Fruit fly (Drosophila melanogaster): Measurements from ENCODE around the gene yip7.
A peak's percentile ranks its signal among the peaks of the same experiment; 100 is the strongest.

The yip7 gene

dm6 chr3L:5993701-5994499, 41.1 kb upstream of the yip7 start (continued):
- TF ChIP-seq salm (tag; optimal IDR thresholded peaks at IDR 0.05) (no peak), CkIIα-i1 (GFP tag; IDR thresholded peaks at IDR 0.05) (no peak), Bgb (GFP tag; IDR thresholded peaks at IDR 0.05; ENCODE audit: partially characterized antibody) (no peak), CG33557 (GFP tag; optimal IDR thresholded peaks at IDR 0.05) (peak; percentile 0), E2f1 (GFP tag; IDR thresholded peaks at IDR 0.05) (no peak), CG10147 (GFP tag; optimal IDR thresholded peaks at IDR 0.05) (no peak), chinmo (GFP tag; IDR thresholded peaks at IDR 0.05; ENCODE audit: partially characterized antibody) (no peak), Deaf1 (tag; optimal IDR thresholded peaks at IDR 0.05) (no peak), insv (GFP tag; optimal IDR thresholded peaks at IDR 0.05) (no peak), gt (GFP tag; IDR thresholded peaks at IDR 0.05) (no peak; the same call in 1 of the 2 replicates), cg (GFP tag; optimal IDR thresholded peaks at IDR 0.05) (no peak), Antp (GFP tag; optimal IDR thresholded peaks at IDR 0.05) (no peak), CG14667 (GFP tag; IDR thresholded peaks at IDR 0.05) (no peak), CG15073 (GFP tag; optimal IDR thresholded peaks at IDR 0.05) (no peak), trem (tag; optimal IDR thresholded peaks at IDR 0.05) (peak; percentile 16), CG3838 (GFP tag; optimal IDR thresholded peaks at IDR 0.05) (no peak), CG14014 (GFP tag; IDR thresholded peaks at IDR 0.05) (no peak), Adf1 (GFP tag; IDR thresholded peaks at IDR 0.05) (no peak), CG15479 (GFP tag; optimal IDR thresholded peaks at IDR 0.05) (peak; percentile 41), CG3065 (GFP tag; optimal IDR thresholded peaks at IDR 0.05) (no peak), Ravus (GFP tag; IDR thresholded peaks at IDR 0.05) (no peak), ATbp (GFP tag; optimal IDR thresholded peaks at IDR 0.05) (no peak), CG1647 (GFP tag; optimal IDR thresholded peaks at IDR 0.05) (no peak), CG7963 (GFP tag; IDR thresholded peaks at IDR 0.05; ENCODE audit: partially characterized antibody) (no peak), Myb (GFP tag; optimal IDR thresholded peaks at IDR 0.05) (no peak), pfk (GFP tag; optimal IDR thresholded peaks at IDR 0.05) (no peak), NC2β (GFP tag; optimal IDR thresholded peaks at IDR 0.05) (no peak), CG2678 (tag; optimal IDR thresholded peaks at IDR 0.05) (peak; percentile 43), kah (GFP tag; optimal IDR thresholded peaks at IDR 0.05) (no peak), CG9876 (GFP tag; optimal IDR thresholded peaks at IDR 0.05) (no peak), nom (GFP tag; optimal IDR thresholded peaks at IDR 0.05) (no peak), dmrt99B (tag; optimal IDR thresholded peaks at IDR 0.05) (no peak), CG8290 (GFP tag; optimal IDR thresholded peaks at IDR 0.05) (peak; percentile 55), CG8290 (tag; optimal IDR thresholded peaks at IDR 0.05) (no peak), B-H1 (GFP tag; IDR thresholded peaks at IDR 0.05) (no peak), otp (GFP tag; IDR thresholded peaks at IDR 0.05) (no peak), CG8944 (GFP tag; optimal IDR thresholded peaks at IDR 0.05) (no peak), hth (optimal IDR thresholded peaks at IDR 0.05) (no peak), CG17802 (tag; optimal IDR thresholded peaks at IDR 0.05) (no peak), yki (optimal IDR thresholded peaks at IDR 0.05) (no peak), Elba2 (GFP tag; optimal IDR thresholded peaks at IDR 0.05) (no peak), exex (tag; optimal IDR thresholded peaks at IDR 0.05) (no peak), CG30020 (tag; optimal IDR thresholded peaks at IDR 0.05) (no peak), Usf (GFP tag; optimal IDR thresholded peaks at IDR 0.05) (no peak), dimm (GFP tag; IDR thresholded peaks at IDR 0.05) (no peak), so (GFP tag; IDR thresholded peaks at IDR 0.05) (no peak), CG32532 (GFP tag; IDR thresholded peaks at IDR 0.05) (no peak), Hsf (GFP tag; optimal IDR thresholded peaks at IDR 0.05) (no peak), CG18764 (GFP tag; optimal IDR thresholded peaks at IDR 0.05) (no peak), sd (tag; optimal IDR thresholded peaks at IDR 0.05) (no peak), seq (GFP tag; IDR thresholded peaks at IDR 0.05) (no peak)
